Fruit fly (Drosophila melanogaster) whole organism, embryonic: ENCODE measurements around the gene THG.

Experiments used
- Asciz ChIP-seq: fragments of 200-800 bp; sonication (Bioruptor generic); optimal IDR thresholded peaks from 2 replicates; lab custom pipeline; 2017; ENCODE audit warnings: missing biosample characterization, mild to moderate bottlenecking, missing genetic modification characterization, missing genetic modification reagents
- CG10654 ChIP-seq: fragments of 200-800 bp; sonication (Bioruptor generic); optimal IDR thresholded peaks from 2 replicates; lab custom pipeline; 2016; ENCODE audit warnings: missing biosample characterization, missing genetic modification characterization
- CG11247 ChIP-seq: fragments of 200-800 bp; sonication (Bioruptor generic); IDR thresholded peaks from 2 replicates; pipeline ENCODE4 v1.3.6; 2022; ENCODE audit warnings: missing biosample characterization, missing genetic modification characterization
- CG11456 ChIP-seq: fragments of 200-800 bp; sonication (Bioruptor generic); IDR thresholded peaks from 3 replicates; pipeline ENCODE4 v1.3.6; 2022; ENCODE audit warnings: missing biosample characterization, missing genetic modification characterization
- CG11560 ChIP-seq: fragments of 200-800 bp; sonication (Bioruptor generic); IDR thresholded peaks from 3 replicates; pipeline ENCODE4 v1.3.6; 2022; ENCODE audit warnings: missing biosample characterization, missing genetic modification characterization
- CG12236 ChIP-seq: fragments of 200-800 bp; sonication (Bioruptor generic); optimal IDR thresholded peaks from 2 replicates; lab custom pipeline; 2016; ENCODE audit warnings: missing biosample characterization, missing genetic modification characterization
- CG12769 ChIP-seq: fragments of 200-800 bp; sonication (Bioruptor generic); optimal IDR thresholded peaks from 2 replicates; lab custom pipeline; 2019; ENCODE audit warnings: missing biosample characterization, mild to moderate bottlenecking, missing genetic modification characterization, moderate library complexity
- CG1832 ChIP-seq: fragments of 200-800 bp; sonication (Bioruptor generic); optimal IDR thresholded peaks from 2 replicates; lab custom pipeline; 2017; ENCODE audit warnings: missing biosample characterization, mild to moderate bottlenecking, missing genetic modification characterization, inconsistent platforms
- CG2116 ChIP-seq: fragments of 200-800 bp; sonication (Bioruptor generic); optimal IDR thresholded peaks from 3 replicates; lab custom pipeline; 2018; ENCODE audit warnings: missing biosample characterization, mild to moderate bottlenecking, missing genetic modification characterization
- CG2712 ChIP-seq: fragments of 200-800 bp; optimal IDR thresholded peaks from 3 replicates; lab custom pipeline; 2019; ENCODE audit warnings: missing biosample characterization, mild to moderate bottlenecking, missing genetic modification characterization, moderate library complexity
- CG31224 ChIP-seq: fragments of 200-800 bp; sonication (Bioruptor generic); IDR thresholded peaks from 2 replicates; pipeline ENCODE4 v1.3.6; 2022; ENCODE audit warnings: missing biosample characterization, missing genetic modification characterization
- CG31388 ChIP-seq: fragments of 200-800 bp; sonication (Bioruptor generic); optimal IDR thresholded peaks from 2 replicates; lab custom pipeline; 2016; ENCODE audit warnings: missing biosample characterization, missing genetic modification characterization
- CG31441 ChIP-seq: fragments of 200-800 bp; sonication (Bioruptor generic); IDR thresholded peaks from 2 replicates; pipeline ENCODE4 v1.3.6; 2022; ENCODE audit warnings: missing biosample characterization, missing genetic modification characterization
- CG33557 ChIP-seq: fragments of 200-800 bp; sonication (Bioruptor generic); optimal IDR thresholded peaks from 2 replicates; lab custom pipeline; 2019; ENCODE audit warnings: missing biosample characterization, mild to moderate bottlenecking, missing genetic modification characterization, moderate library complexity
- CG34376 ChIP-seq: fragments of 200-800 bp; sonication (Bioruptor generic); optimal IDR thresholded peaks from 2 replicates; lab custom pipeline; 2018; ENCODE audit warnings: missing biosample characterization, mild to moderate bottlenecking, missing genetic modification characterization
- CG3995 ChIP-seq: fragments of 200-800 bp; sonication (Bioruptor generic); optimal IDR thresholded peaks from 3 replicates; lab custom pipeline; 2016; ENCODE audit warnings: missing biosample characterization, missing genetic modification characterization
- CG42726 ChIP-seq: fragments of 200-800 bp; sonication (Bioruptor generic); IDR thresholded peaks from 2 replicates; pipeline ENCODE4 v1.3.6; 2022; ENCODE audit warnings: missing biosample characterization, missing genetic modification characterization; ENCODE audit not compliant: partially characterized antibody
- CG5245 ChIP-seq: fragments of 200-800 bp; sonication (Bioruptor generic); optimal IDR thresholded peaks from 3 replicates; lab custom pipeline; 2016; ENCODE audit warnings: missing biosample characterization, missing genetic modification characterization
- CG6272 ChIP-seq: fragments of 200-800 bp; sonication (Bioruptor generic); IDR thresholded peaks from 2 replicates; pipeline ENCODE4 v1.3.6; 2022; ENCODE audit warnings: missing biosample characterization, missing genetic modification characterization
- CG8290 ChIP-seq, 3 experiments: fragments of 200-800 bp; sonication (Bioruptor generic); optimal IDR thresholded peaks; 2 replicates each; lab custom pipeline; 2016 to 2019; ENCODE audit warnings: missing biosample characterization in 3 of 3, missing genetic modification characterization in 3 of 3, mild to moderate bottlenecking in 2 of 3, moderate library complexity in 1 of 3
- CG9609 ChIP-seq: fragments of 200-800 bp; sonication (Bioruptor generic); optimal IDR thresholded peaks from 3 replicates; lab custom pipeline; 2016; ENCODE audit warnings: missing biosample characterization, missing genetic modification characterization
- CkIIα-i1 ChIP-seq: fragments of 200-800 bp; sonication (Bioruptor generic); IDR thresholded peaks from 2 replicates; pipeline ENCODE4 v1.3.6; 2022; ENCODE audit warnings: missing biosample characterization, missing genetic modification characterization
- D ChIP-seq, 2 experiments: fragments of 200-800 bp in 1 of 2; fragments of >200 bp in 1 of 2; sonication (Bioruptor generic) in 1 of 2; optimal IDR thresholded peaks; 2 replicates in 1 of 2; 3 replicates in 1 of 2; lab custom pipeline; 2017; ENCODE audit warnings: mild to moderate bottlenecking in 1 of 2, missing biosample characterization in 1 of 2, missing genetic modification characterization in 1 of 2, missing genetic modification reagents in 1 of 2
- Hey ChIP-seq: fragments of 200-800 bp; sonication (Bioruptor generic); optimal IDR thresholded peaks from 3 replicates; lab custom pipeline; 2018; ENCODE audit warnings: missing biosample characterization, mild to moderate bottlenecking, missing genetic modification characterization
- Hr78 ChIP-seq, 2 experiments: fragments of 200-800 bp in 1 of 2; fragments of >200 bp in 1 of 2; sonication (Bioruptor generic) in 1 of 2; optimal IDR thresholded peaks; 2 replicates each; lab custom pipeline; 2017 to 2019; ENCODE audit warnings: missing biosample characterization in 2 of 2, missing genetic modification characterization in 2 of 2, mild to moderate bottlenecking in 1 of 2, moderate library complexity in 1 of 2
- NFAT ChIP-seq: fragments of 200-800 bp; sonication (Bioruptor generic); IDR thresholded peaks from 2 replicates; pipeline ENCODE4 v1.3.6; 2022; ENCODE audit warnings: missing biosample characterization, missing genetic modification characterization
- Spps ChIP-seq: fragments of 200-800 bp; sonication (Bioruptor generic); optimal IDR thresholded peaks from 2 replicates; lab custom pipeline; 2018; ENCODE audit warnings: missing biosample characterization, mild to moderate bottlenecking, missing genetic modification characterization
- TFAM ChIP-seq: fragments of 200-800 bp; sonication (Bioruptor generic); optimal IDR thresholded peaks from 2 replicates; lab custom pipeline; 2017; ENCODE audit warnings: missing biosample characterization, missing genetic modification characterization, inconsistent platforms
- bbx ChIP-seq: fragments of 200-800 bp; sonication (Bioruptor generic); IDR thresholded peaks from 2 replicates; pipeline ENCODE4 v1.3.6; 2022; ENCODE audit warnings: missing biosample characterization, missing genetic modification characterization; ENCODE audit not compliant: partially characterized antibody
- cad ChIP-seq: fragments of >200 bp; optimal IDR thresholded peaks from 2 replicates; lab custom pipeline; 2017; ENCODE audit warnings: missing biosample characterization, missing genetic modification characterization
- cato ChIP-seq: fragments of 200-800 bp; sonication (Bioruptor generic); optimal IDR thresholded peaks from 2 replicates; lab custom pipeline; 2016; ENCODE audit warnings: missing biosample characterization, missing genetic modification characterization, borderline replicate concordance
- chinmo ChIP-seq: fragments of 200-800 bp; sonication (Bioruptor generic); IDR thresholded peaks from 4 replicates; pipeline ENCODE4 v1.3.6; 2022; ENCODE audit warnings: missing biosample characterization, missing genetic modification characterization; ENCODE audit not compliant: partially characterized antibody
- fu2 ChIP-seq: fragments of 200-800 bp; sonication (Bioruptor generic); optimal IDR thresholded peaks from 2 replicates; lab custom pipeline; 2016; ENCODE audit warnings: missing biosample characterization, missing genetic modification characterization
- grau ChIP-seq: fragments of 200-800 bp; optimal IDR thresholded peaks from 3 replicates; lab custom pipeline; 2019; ENCODE audit warnings: missing biosample characterization, mild to moderate bottlenecking, missing genetic modification characterization, moderate library complexity
- ham ChIP-seq: fragments of 200-800 bp; sonication (Bioruptor generic); IDR thresholded peaks from 2 replicates; pipeline ENCODE4 v1.3.6; 2022; ENCODE audit warnings: missing biosample characterization, missing genetic modification characterization
- kay ChIP-seq: fragments of 200-800 bp; sonication (Bioruptor generic); optimal IDR thresholded peaks from 2 replicates; lab custom pipeline; 2016; ENCODE audit warnings: missing biosample characterization, missing genetic modification characterization
- mld ChIP-seq: fragments of 200-800 bp; sonication (Bioruptor generic); IDR thresholded peaks from 3 replicates; pipeline ENCODE4 v1.3.6; 2022; ENCODE audit warnings: missing biosample characterization, missing genetic modification characterization; ENCODE audit not compliant: partially characterized antibody
- nerfin-2 ChIP-seq: fragments of 200-800 bp; sonication (Bioruptor generic); IDR thresholded peaks from 2 replicates; pipeline ENCODE4 v1.3.6; 2022; ENCODE audit warnings: missing biosample characterization, missing genetic modification characterization; ENCODE audit not compliant: partially characterized antibody
- nom ChIP-seq: fragments of 200-800 bp; sonication (Bioruptor generic); optimal IDR thresholded peaks from 2 replicates; lab custom pipeline; 2017; ENCODE audit warnings: missing biosample characterization, missing genetic modification characterization, mild to moderate bottlenecking, moderate library complexity, missing genetic modification reagents
- otp ChIP-seq: fragments of 200-800 bp; sonication (Bioruptor generic); IDR thresholded peaks from 3 replicates; pipeline ENCODE4, ENCODE4 v1.3.6; 2022; ENCODE audit warnings: missing biosample characterization, missing genetic modification characterization
- pb ChIP-seq: fragments of 200-800 bp; sonication (Bioruptor generic); optimal IDR thresholded peaks from 3 replicates; lab custom pipeline; 2016; ENCODE audit warnings: missing biosample characterization, missing genetic modification characterization
- pho ChIP-seq: fragments of 200-800 bp; sonication (Bioruptor generic); optimal IDR thresholded peaks from 2 replicates; lab custom pipeline; 2016; ENCODE audit warnings: missing biosample characterization, missing genetic modification characterization
- sens ChIP-seq: fragments of 200-800 bp; sonication (Bioruptor generic); peaks from one replicate; lab custom pipeline; 2016; ENCODE audit warnings: missing biosample characterization, missing genetic modification characterization
- sob ChIP-seq: fragments of 200-800 bp; sonication (Bioruptor generic); IDR thresholded peaks from 2 replicates; pipeline ENCODE4 v1.3.6; 2022; ENCODE audit warnings: missing biosample characterization, missing genetic modification characterization
- twi ChIP-seq: fragments of 200-800 bp; optimal IDR thresholded peaks from 2 replicates; lab custom pipeline; 2019; ENCODE audit warnings: missing biosample characterization, mild to moderate bottlenecking, missing genetic modification characterization, moderate library complexity
- unpg ChIP-seq: fragments of 200-800 bp; sonication (Bioruptor generic); optimal IDR thresholded peaks from 3 replicates; lab custom pipeline; 2018; ENCODE audit warnings: missing biosample characterization, mild to moderate bottlenecking, missing genetic modification characterization, moderate library complexity
- vnd ChIP-seq: fragments of 200-800 bp; sonication (Bioruptor generic); IDR thresholded peaks from 3 replicates; pipeline ENCODE4 v1.3.6; 2022; ENCODE audit warnings: missing biosample characterization, missing genetic modification characterization; ENCODE audit not compliant: partially characterized antibody

The THG gene

DNA sequence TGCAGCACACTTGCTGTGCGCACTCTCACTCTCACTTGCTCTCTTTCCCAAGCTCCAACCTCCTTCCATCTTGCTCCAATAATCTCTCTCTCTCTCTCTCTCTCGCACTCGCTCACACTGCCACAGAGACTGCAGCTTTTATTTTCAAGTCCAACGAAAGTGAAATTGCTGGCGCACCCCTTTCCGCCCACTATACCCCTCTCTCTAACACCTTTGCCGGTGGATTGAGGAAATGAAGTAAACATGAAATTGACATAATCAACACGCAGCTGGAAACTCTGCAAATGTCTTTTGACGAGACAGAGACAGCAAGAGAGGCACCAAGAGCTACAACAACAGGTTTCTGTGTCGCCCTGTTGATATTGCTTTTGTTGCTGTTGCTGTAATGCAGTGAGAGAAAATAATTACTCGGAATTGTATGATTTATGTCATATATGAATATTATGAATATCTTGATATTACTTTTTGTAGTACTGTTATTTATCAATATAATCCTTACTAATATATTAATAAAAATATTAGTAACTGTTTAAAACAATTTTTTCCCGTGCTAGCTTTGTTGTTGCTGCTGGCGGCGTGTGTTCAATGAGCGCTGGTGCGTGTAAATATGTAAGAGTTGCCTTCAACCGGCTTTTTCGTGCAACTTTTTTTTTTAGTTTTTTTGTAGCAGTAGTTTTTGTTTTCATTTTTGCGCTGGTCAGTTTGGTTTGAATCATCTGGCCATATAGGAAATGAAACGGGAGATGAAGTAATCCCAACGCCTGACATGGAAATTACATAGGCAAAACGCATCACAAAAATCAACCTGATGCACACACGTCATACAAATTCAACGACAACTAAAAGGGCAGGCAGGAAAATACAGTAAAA, 13.7 kb downstream of the THG start (continued):
- TF ChIP-seq cad (GFP tag; lab: Kevin White, UChicago), result no peak
- TF ChIP-seq CG31441 (GFP tag; lab: Robert Waterston, UW), result peak; percentile 95
- TF ChIP-seq CG11247 (GFP tag; lab: Robert Waterston, UW), result peak; percentile 81
- TF ChIP-seq kay (GFP tag; lab: Kevin White, UChicago), result peak; percentile 58
- TF ChIP-seq Hr78 (GFP tag; optimal IDR thresholded peaks at IDR 0.05; lab: Kevin White, UChicago), result peak in 1 of 2 experiments; percentile 76
- TF ChIP-seq CG10654 (GFP tag; lab: Kevin White, UChicago), result peak; percentile 89
- peak; percentile 87 for TF ChIP-seq nom (GFP tag; lab: Kevin White, UChicago)
- TF ChIP-seq fu2 (GFP tag; lab: Kevin White, UChicago), result no peak
- TF ChIP-seq Spps (tag; lab: Kevin White, UChicago), result peak; percentile 89
- peak; percentile 87 for TF ChIP-seq sob (GFP tag; lab: Robert Waterston, UW)
- peak; percentile 61 for TF ChIP-seq pb (GFP tag; lab: Kevin White, UChicago)
- TF ChIP-seq CG6272 (GFP tag; lab: Robert Waterston, UW), result peak; percentile 89
- TF ChIP-seq CG3995, result no peak
- TF ChIP-seq sens, result peak; percentile 85
- TF ChIP-seq CG12236 (GFP tag; lab: Kevin White, UChicago), result peak; percentile 19
- peak; percentile 73; the same call in 1 of the 2 replicates for TF ChIP-seq CG31224 (GFP tag; lab: Robert Waterston, UW)
- peak; percentile 44 for TF ChIP-seq TFAM (GFP tag; lab: Kevin White, UChicago)
- TF ChIP-seq nerfin-2 (GFP tag; lab: Robert Waterston, UW), result no peak
- peak; percentile 86; the same call in 1 of the 4 replicates for TF ChIP-seq chinmo (GFP tag; lab: Robert Waterston, UW)
- no peak for TF ChIP-seq CG42726 (GFP tag; lab: Robert Waterston, UW)
- TF ChIP-seq CG9609 (GFP tag; lab: Kevin White, UChicago), result peak; percentile 19
- TF ChIP-seq CG12769, result peak; percentile 76
- TF ChIP-seq CG11560, result no peak; the same call in 2 of the 3 replicates
- peak; percentile 92 for TF ChIP-seq Asciz (GFP tag; lab: Kevin White, UChicago)
- peak; percentile 94 for TF ChIP-seq CG33557
- TF ChIP-seq NFAT, result 0 out of 2 replicates have a peak, but pooled peaks have one; percentile 22
- TF ChIP-seq CG5245 (GFP tag; lab: Kevin White, UChicago), result peak; percentile 81
- peak; percentile 41; the same call in 1 of the 2 replicates for TF ChIP-seq bbx (GFP tag; lab: Robert Waterston, UW)
- TF ChIP-seq cato, result peak; percentile 79
- peak; percentile 73 for TF ChIP-seq twi (tag; lab: Kevin White, UChicago)
- TF ChIP-seq CG31388 (GFP tag; lab: Kevin White, UChicago), result peak; percentile 76
- TF ChIP-seq CG1832 (GFP tag; lab: Kevin White, UChicago), result peak; percentile 75
- TF ChIP-seq grau (tag; lab: Kevin White, UChicago), result peak; percentile 91
- peak; percentile 35 for TF ChIP-seq Hey (tag; lab: Kevin White, UChicago)
- peak; percentile 43 for TF ChIP-seq CG2116 (GFP tag; lab: Kevin White, UChicago)
- TF ChIP-seq otp, result peak; percentile 81; the same call in 1 of the 3 replicates
- peak; percentile 96 for TF ChIP-seq unpg (GFP tag; lab: Kevin White, UChicago)
- peak; percentile 96 for TF ChIP-seq CG2712 (tag; lab: Kevin White, UChicago)
- TF ChIP-seq D (optimal IDR thresholded peaks at IDR 0.05; lab: Kevin White, UChicago), result no peak
- peak; percentile 90 for TF ChIP-seq D (GFP tag; optimal IDR thresholded peaks at IDR 0.05; lab: Kevin White, UChicago)
- TF ChIP-seq CG11456 (GFP tag; lab: Robert Waterston, UW), result peak; percentile 76
- TF ChIP-seq vnd (GFP tag; lab: Robert Waterston, UW), result no peak
- no peak for TF ChIP-seq CG34376 (GFP tag; lab: Kevin White, UChicago)
- TF ChIP-seq CG8290 (GFP tag; optimal IDR thresholded peaks at IDR 0.05; lab: Kevin White, UChicago), result peak; percentile 74
- TF ChIP-seq CG8290 (tag; optimal IDR thresholded peaks at IDR 0.05; lab: Kevin White, UChicago), result peak; percentile 64 to 67
- no peak for TF ChIP-seq mld (GFP tag; lab: Robert Waterston, UW)
- TF ChIP-seq pho (GFP tag; lab: Kevin White, UChicago), result peak; percentile 12
- peak; percentile 44 for TF ChIP-seq ham
- TF ChIP-seq CkIIα-i1 (GFP tag; lab: Robert Waterston, UW), result no peak
